Fruit fly (Drosophila melanogaster): ENCODE measurements around the gene CG3808.

CG3808 gene

DNA sequence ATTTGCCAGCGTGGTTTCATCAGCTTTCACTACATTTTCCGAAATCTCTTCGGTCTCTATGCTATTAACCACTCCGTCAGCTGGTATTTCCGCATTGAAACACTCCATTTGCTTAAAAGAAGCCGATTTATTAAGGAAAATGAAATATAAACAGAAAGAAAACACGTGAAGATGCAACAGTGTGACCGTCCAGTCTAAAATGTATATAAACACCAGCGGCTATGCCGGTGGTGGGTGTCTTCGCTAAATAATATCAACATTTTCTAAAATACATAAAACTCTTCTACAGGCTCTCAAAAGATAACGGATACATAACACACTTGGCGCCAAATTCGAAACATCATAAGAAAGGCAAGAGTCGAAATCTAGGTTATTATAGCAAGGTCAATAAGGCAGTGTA is at the start of gene CG3808:
CG3808 (minus strand) TSS at position 196 of the 400 bp plus-strand sequence.
- TF ChIP-seq insv (optimal IDR thresholded peaks at IDR 0.05) = no peak
- no peak for TF ChIP-seq Sin3A (optimal IDR thresholded peaks at IDR 0.05)
- no peak for TF ChIP-seq ttk (optimal IDR thresholded peaks at IDR 0.05)
- no peak for TF ChIP-seq psq (optimal IDR thresholded peaks at IDR 0.05)
- TF ChIP-seq h (optimal IDR thresholded peaks at IDR 0.05) = no peak
- TF ChIP-seq Myc (optimal IDR thresholded peaks at IDR 0.05) = no peak

DNA sequence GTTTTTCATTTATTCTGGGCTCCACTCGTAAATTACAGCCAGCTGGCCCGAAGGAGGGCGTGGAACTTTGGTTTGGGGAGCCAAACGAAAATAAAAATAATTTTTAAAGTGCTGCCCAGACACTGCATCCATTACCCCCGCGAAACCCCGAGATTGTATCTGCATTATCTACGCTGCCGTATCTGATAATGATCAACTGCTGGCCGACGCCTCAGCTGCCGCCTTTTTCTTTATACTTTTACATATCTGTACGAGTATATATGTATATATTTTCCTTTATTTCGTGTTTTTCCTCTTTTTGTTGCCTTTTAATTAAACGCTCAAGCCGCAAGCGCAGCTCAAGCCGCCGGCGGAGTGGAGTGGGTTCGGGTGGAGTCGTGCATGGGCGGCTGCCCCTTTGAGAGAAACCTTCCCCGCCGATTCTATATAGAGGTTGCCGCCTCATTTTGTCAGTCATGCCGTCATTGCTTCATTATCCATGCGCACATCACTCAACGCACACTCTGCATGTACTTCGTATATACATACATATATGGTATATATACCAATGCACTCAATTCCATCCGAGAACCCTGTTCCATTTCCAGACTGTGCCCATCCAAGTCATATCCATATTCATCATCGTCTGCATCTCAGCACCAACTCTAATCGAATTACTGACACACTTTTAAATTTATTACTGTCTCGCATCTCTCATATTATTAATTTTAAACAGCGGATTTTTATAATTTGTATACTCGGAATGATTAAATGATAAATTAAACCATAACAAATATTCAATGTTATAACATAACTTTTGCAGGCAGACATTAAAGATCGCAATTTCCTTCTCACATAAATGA is 49.5 kb upstream of the CG3808 start:
- no peak for TF ChIP-seq psq (optimal IDR thresholded peaks at IDR 0.05)
- TF ChIP-seq Myc (optimal IDR thresholded peaks at IDR 0.05) = no peak
- TF ChIP-seq ttk (optimal IDR thresholded peaks at IDR 0.05) = no peak
- TF ChIP-seq h (optimal IDR thresholded peaks at IDR 0.05) = no peak
- no peak for TF ChIP-seq Sin3A (optimal IDR thresholded peaks at IDR 0.05)
- no peak for TF ChIP-seq insv (optimal IDR thresholded peaks at IDR 0.05)

DNA sequence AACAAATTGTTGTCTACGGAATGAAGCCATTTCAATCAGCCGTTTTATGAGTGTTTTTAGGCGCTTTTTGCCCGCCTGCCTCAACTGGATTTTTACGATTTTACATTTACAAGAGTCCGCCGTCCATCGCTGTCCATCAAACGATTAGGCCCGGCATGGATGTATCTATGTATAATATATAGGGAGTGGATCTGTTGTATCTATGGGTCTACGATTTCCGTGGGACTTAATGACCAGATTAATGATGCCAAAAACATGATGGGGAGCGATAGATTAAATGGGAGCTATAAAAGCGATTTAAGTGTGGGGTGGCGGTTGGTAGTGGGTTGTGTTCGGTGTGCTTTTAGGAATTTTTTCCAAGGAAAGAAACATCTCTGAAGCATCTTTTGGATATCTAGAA is 48.4 kb upstream of the CG3808 start:
- TF ChIP-seq ttk (optimal IDR thresholded peaks at IDR 0.05) (no peak), insv (optimal IDR thresholded peaks at IDR 0.05) (no peak), psq (optimal IDR thresholded peaks at IDR 0.05) (no peak), Myc (optimal IDR thresholded peaks at IDR 0.05) (no peak), Sin3A (optimal IDR thresholded peaks at IDR 0.05) (no peak), h (optimal IDR thresholded peaks at IDR 0.05) (no peak)

DNA sequence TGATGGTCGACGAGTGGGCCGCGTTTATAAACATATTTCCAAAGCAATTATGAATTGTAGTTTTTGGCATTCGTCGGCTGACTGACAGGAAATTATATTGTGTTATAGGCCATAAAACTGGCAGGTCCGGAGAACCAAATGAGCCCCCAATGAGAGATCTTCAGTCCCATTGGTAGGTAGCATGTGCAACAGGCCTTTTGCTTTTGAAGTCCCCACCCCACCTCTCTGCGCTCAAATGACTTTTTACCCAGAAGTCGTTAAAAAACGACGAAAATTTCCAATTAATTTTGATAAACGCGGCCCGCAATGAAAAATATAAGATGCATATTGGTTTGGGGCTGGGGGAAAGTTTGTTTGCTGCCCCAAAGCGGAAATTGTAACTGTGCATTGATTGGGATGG is 47.8 kb upstream of the CG3808 start:
- TF ChIP-seq Sin3A (optimal IDR thresholded peaks at IDR 0.05) = no peak
- TF ChIP-seq Myc (optimal IDR thresholded peaks at IDR 0.05) = no peak
- TF ChIP-seq psq (optimal IDR thresholded peaks at IDR 0.05) = no peak
- no peak for TF ChIP-seq ttk (optimal IDR thresholded peaks at IDR 0.05)
- TF ChIP-seq h (optimal IDR thresholded peaks at IDR 0.05) = no peak
- no peak for TF ChIP-seq insv (optimal IDR thresholded peaks at IDR 0.05)

DNA sequence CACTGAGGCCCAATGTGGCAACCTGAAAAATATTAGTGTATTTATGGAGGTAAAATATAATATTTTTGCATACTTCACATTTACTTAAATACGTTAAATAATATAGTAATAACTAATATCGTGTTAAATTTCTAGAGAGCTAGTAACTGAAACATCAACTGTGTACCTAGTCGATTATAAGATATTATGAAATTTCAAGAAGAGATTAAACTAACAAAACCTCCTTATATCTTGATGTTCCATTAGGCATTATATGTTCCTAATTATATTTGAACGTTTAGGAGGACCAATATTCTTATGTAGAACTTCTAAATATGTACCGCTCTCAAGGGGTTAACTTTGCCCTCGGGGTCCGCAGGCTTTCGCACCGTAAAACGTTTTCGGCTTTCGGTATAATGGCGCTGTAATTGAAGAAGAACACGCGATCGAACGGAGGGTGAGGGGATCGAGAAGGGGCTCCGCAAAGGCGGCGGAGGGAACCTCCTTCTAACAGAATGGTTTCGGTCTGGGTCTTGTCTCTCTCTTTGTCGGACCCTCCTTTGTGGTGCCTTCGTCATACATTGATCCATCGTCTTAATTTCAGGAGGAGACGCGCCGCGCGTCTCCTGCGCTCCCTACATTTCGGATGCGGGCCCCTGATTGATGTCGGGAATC is 46.1 kb upstream of the CG3808 start:
- TF ChIP-seq Sin3A (optimal IDR thresholded peaks at IDR 0.05) (no peak), insv (optimal IDR thresholded peaks at IDR 0.05) (no peak), Myc (optimal IDR thresholded peaks at IDR 0.05) (no peak), ttk (optimal IDR thresholded peaks at IDR 0.05) (no peak), h (optimal IDR thresholded peaks at IDR 0.05) (no peak), psq (optimal IDR thresholded peaks at IDR 0.05) (no peak)

DNA sequence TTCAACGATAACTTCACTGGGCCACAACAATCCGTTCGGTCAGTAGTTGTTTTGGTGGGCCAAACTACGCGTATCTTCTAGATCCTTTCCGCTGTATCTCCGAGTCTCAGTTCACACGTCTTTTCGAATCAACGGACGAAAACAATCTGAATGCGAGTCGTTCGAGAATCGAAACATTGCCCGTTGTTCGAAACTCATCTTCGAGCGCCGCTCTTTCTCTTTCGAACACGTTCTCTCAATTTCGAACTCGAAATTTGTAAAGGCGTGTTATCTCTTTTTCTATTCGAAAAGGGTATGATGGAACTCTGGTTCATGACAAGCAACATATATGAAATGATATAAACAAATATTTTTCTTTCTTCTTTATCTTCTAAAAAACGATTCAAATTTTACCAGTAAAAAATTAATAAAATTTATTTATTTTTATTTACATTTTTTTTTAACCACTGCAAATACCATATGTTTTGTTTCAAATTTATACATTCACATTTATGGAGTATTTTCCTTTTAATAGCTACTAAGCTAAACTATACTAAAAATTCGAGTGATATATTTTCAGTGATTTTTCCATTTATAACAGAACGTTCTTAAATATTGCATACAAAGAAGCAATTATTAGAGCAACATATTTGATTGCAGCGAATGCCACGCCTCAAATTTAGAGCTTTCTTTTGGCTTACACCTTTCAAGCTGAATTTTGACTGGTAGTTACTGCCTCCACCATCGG is 45.1 kb upstream of the CG3808 start, which contains the start of gene nkd:
nkd (minus strand) TSS at position 151 of the 727 bp plus-strand sequence.
- no peak for TF ChIP-seq psq (optimal IDR thresholded peaks at IDR 0.05)

DNA sequence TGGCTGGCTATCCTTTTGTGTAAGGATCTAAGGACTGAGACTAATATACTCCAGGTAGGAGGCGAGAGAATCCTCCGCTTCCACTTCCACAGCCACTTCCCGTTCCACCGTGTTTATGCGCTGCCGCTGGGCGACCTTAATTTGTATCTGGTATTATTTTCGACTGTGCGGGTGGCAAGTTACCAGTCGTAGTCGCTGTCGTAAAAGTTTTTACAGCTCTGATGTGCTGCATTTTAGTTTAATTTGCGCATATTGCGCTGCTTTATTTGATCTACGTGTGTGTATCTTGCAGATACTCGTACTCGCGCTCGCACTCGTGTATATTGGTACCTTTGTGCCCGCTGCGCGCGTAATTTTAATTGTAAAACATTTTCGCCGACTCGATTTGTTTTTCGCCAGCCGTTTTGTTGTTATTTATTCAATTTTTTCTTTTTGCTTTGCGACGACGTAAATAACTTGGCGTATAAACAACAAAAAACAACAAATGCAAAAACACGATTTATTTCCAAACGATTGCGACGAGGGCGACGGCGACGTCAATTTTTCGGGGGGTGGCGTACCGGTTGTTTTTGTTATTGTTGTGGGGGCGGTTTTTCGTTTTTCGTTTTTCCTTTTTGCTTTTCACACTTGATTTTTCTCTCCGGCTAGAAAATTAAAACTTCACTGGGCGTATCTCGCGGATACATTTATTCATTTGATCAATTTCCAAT is 44.3 kb upstream of the CG3808 start:
- TF ChIP-seq Sin3A (optimal IDR thresholded peaks at IDR 0.05) = no peak
- no peak for TF ChIP-seq ttk (optimal IDR thresholded peaks at IDR 0.05)
- TF ChIP-seq insv (optimal IDR thresholded peaks at IDR 0.05) = no peak
- TF ChIP-seq psq (optimal IDR thresholded peaks at IDR 0.05) = no peak
- no peak for TF ChIP-seq Myc (optimal IDR thresholded peaks at IDR 0.05)
- TF ChIP-seq h (optimal IDR thresholded peaks at IDR 0.05) = no peak

DNA sequence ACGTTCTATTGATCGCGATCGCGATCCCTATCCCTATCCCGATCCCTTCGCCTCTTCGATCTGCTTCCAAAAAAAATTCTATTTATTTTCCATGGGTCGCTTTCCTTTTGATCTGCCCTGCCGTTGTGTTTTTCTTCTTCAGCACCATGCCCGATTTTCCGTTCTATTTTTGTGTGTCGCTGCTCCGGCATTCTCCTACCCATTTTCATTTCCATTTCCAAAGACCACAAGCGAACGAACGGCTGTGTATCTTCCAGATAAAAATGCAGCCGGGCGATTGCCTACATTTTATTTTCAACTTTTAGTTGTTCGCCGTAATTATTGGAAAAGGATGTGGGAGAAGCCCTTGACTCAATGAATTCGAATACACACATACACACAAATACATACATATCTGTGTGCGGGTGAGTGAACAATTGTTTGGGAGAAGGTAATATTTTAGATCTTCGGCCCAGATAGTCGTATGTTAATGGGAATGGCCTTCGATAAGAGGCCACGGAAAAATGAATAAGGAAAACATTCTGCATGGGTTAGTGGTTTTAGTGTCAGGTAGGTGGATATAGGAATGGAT is 43.1 kb upstream of the CG3808 start:
- TF ChIP-seq Myc (optimal IDR thresholded peaks at IDR 0.05) = no peak
- TF ChIP-seq insv (optimal IDR thresholded peaks at IDR 0.05) = no peak
- TF ChIP-seq Sin3A (optimal IDR thresholded peaks at IDR 0.05) = no peak
- no peak for TF ChIP-seq ttk (optimal IDR thresholded peaks at IDR 0.05)
- no peak for TF ChIP-seq psq (optimal IDR thresholded peaks at IDR 0.05)
- no peak for TF ChIP-seq h (optimal IDR thresholded peaks at IDR 0.05)

DNA sequence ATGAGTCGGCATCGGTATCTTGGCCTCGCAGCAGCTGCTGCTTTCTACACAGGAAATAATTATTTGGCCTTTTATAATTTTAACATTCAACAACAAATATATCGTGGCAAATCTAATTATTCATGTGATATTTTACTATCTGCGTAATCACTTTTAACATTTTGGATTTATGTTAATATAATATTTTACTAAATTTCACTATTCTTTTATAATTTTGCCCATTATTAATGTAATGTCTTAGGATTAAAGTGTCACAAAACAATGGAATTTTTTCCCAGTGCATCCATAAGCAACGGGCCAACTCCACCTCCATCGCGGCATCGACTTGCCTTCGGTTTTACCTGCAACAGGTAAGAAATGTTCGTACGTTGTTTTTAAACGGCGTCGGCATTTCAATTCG is 42.1 kb upstream of the CG3808 start:
- TF ChIP-seq h (optimal IDR thresholded peaks at IDR 0.05) = no peak
- no peak for TF ChIP-seq Sin3A (optimal IDR thresholded peaks at IDR 0.05)
- no peak for TF ChIP-seq insv (optimal IDR thresholded peaks at IDR 0.05)
- no peak for TF ChIP-seq ttk (optimal IDR thresholded peaks at IDR 0.05)
- TF ChIP-seq Myc (optimal IDR thresholded peaks at IDR 0.05) = no peak
- TF ChIP-seq psq (optimal IDR thresholded peaks at IDR 0.05) = no peak

DNA sequence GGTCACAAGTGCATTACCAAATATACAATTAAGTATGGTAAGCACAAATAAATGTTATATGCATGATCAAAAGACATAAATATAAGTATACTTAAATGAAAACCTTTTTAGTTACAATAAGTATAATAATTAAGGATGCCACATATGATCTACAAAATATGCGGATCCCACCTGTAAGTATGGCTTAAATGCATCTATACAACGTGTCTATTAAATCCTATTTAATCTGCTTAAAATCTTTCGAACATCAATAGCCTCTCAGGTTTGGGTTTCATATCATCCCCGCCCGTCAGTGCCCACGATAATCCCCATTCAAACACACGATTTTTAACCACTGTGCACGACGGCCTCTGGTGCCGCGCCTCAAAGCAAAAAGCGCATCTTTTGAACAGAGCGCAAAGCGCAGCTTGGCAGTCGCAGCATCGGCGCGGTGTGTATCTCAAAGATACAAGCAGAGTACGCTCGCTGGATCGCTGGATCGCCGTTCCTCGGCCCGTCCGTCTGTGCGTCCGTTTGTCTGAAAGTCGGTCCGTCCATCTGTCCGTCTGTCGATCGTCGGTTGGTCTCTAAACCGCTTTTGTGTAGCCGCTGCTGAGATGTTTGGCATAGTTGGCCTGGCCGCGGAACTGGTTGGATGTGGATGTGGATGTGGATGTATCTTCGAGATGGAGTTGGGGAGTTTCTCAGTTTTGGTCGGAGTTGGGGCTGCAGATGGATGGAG is 41.4 kb upstream of the CG3808 start:
- no peak for TF ChIP-seq Sin3A (optimal IDR thresholded peaks at IDR 0.05)
- TF ChIP-seq psq (optimal IDR thresholded peaks at IDR 0.05) = no peak
- no peak for TF ChIP-seq insv (optimal IDR thresholded peaks at IDR 0.05)
- no peak for TF ChIP-seq h (optimal IDR thresholded peaks at IDR 0.05)
- no peak for TF ChIP-seq Myc (optimal IDR thresholded peaks at IDR 0.05)
- TF ChIP-seq ttk (optimal IDR thresholded peaks at IDR 0.05) = no peak

DNA sequence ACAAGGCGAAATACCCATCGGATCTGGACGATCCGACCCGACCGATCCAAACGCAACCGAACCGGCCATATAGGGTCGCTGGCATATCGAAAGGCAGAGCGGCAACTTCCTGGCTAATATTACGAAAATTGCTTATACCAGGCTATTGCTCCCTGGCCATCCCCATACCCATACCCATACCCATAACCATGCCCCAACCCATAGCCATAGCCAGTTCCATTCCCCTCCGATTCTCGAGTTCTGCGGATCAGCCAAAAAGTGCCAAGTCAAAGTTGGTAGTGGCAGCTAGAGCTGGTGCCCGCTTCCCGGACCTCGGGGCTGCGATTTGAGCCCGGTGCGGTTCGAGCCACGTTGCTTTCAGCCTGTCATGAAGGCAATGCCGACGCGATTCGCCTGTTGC is 40.8 kb upstream of the CG3808 start:
- no peak for TF ChIP-seq psq (optimal IDR thresholded peaks at IDR 0.05)
- TF ChIP-seq Myc (optimal IDR thresholded peaks at IDR 0.05) = no peak
- no peak for TF ChIP-seq ttk (optimal IDR thresholded peaks at IDR 0.05)
- no peak for TF ChIP-seq h (optimal IDR thresholded peaks at IDR 0.05)
- no peak for TF ChIP-seq Sin3A (optimal IDR thresholded peaks at IDR 0.05)
- TF ChIP-seq insv (optimal IDR thresholded peaks at IDR 0.05) = no peak

Measured in Kc167 (cell line).